Worm (Caenorhabditis elegans) whole organism, young adult: ENCODE measurements around the gene srx-33.

Experiments used
- B0035.1 ChIP-seq: sonication (generic microtip); optimal IDR thresholded peaks from 2 replicates; lab custom pipeline; 2016; ENCODE audit warnings: missing genetic modification characterization, mild to moderate bottlenecking, missing compliant biosample characterization, missing genotype, missing genetic modification reagents
- F22D6.2 ChIP-seq: sonication (generic microtip); optimal IDR thresholded peaks from 2 replicates; lab custom pipeline; 2016; ENCODE audit warnings: mild to moderate bottlenecking, missing genetic modification characterization, missing compliant biosample characterization
- F33H1.4 ChIP-seq: fragments of 200-800 bp; sonication (Bioruptor generic); IDR thresholded peaks from 2 replicates; pipeline ENCODE4 v1.3.6; 2022; ENCODE audit warnings: missing genetic modification reagents, missing genetic modification characterization, missing compliant biosample characterization
- F37B4.10 ChIP-seq: fragments of 200-800 bp; sonication (Bioruptor generic); IDR thresholded peaks from 2 replicates; pipeline ENCODE4 v1.3.6; 2022; ENCODE audit warnings: missing genetic modification characterization, missing compliant biosample characterization
- F52B5.7 ChIP-seq: sonication (generic microtip); optimal IDR thresholded peaks from 2 replicates; lab custom pipeline; 2016; ENCODE audit warnings: mild to moderate bottlenecking, missing genetic modification characterization, missing compliant biosample characterization
- K12H6.12 ChIP-seq: fragments of 200-800 bp; sonication (Bioruptor generic); optimal IDR thresholded peaks from 2 replicates; lab custom pipeline; 2018; ENCODE audit warnings: mild to moderate bottlenecking, missing genetic modification characterization, missing compliant biosample characterization
- T07F8.4 ChIP-seq: sonication (generic microtip); optimal IDR thresholded peaks from 2 replicates; lab custom pipeline; 2016; ENCODE audit warnings: mild to moderate bottlenecking, missing genetic modification characterization, moderate library complexity, missing compliant biosample characterization
- Y53G8AR.9 ChIP-seq: fragments of 200-800 bp; sonication (Bioruptor generic); conservative IDR thresholded peaks from 2 replicates; pipeline ENCODE4 v1.3.6; 2022; ENCODE audit warnings: missing genetic modification reagents, missing genetic modification characterization, missing compliant biosample characterization
- Y95B8A.8 ChIP-seq: fragments of 200-800 bp; sonication (Bioruptor generic); IDR thresholded peaks from 2 replicates; pipeline ENCODE4 v1.3.6; 2022; ENCODE audit warnings: missing genetic modification reagents, missing genetic modification characterization, missing compliant biosample characterization
- ama-1 ChIP-seq, 3 experiments: fragments of 150-350 bp in 1 of 3; sonication (generic microtip) in 2 of 3; optimal IDR thresholded peaks; 2 replicates each; lab custom pipeline; 2014 to 2018; ENCODE audit warnings: missing biosample characterization in 2 of 3, missing genetic modification characterization in 2 of 3, missing genetic modification reagents in 2 of 3
- attf-3 ChIP-seq: fragments of 200-800 bp; sonication (Bioruptor generic); conservative IDR thresholded peaks from 2 replicates; pipeline ENCODE4 v1.3.6; 2022; ENCODE audit warnings: missing genetic modification reagents, missing genetic modification characterization, missing compliant biosample characterization
- attf-5 ChIP-seq: fragments of 200-800 bp; sonication (Bioruptor generic); optimal IDR thresholded peaks from 2 replicates; lab custom pipeline; 2018; ENCODE audit warnings: mild to moderate bottlenecking, missing genetic modification characterization, missing compliant biosample characterization
- ccch-3 ChIP-seq: fragments of 200-800 bp; sonication (Bioruptor generic); optimal IDR thresholded peaks from 2 replicates; lab custom pipeline; 2018; ENCODE audit warnings: mild to moderate bottlenecking, missing genetic modification characterization, missing compliant biosample characterization
- ceh-40 ChIP-seq: fragments of 200-800 bp; sonication (Bioruptor generic); IDR thresholded peaks from 2 replicates; pipeline ENCODE4 v1.3.6; 2022; ENCODE audit warnings: missing genetic modification characterization, missing compliant biosample characterization
- ceh-91 ChIP-seq: fragments of 200-800 bp; sonication (Bioruptor generic); IDR thresholded peaks from 2 replicates; pipeline ENCODE4 v1.3.6; 2022; ENCODE audit warnings: missing genetic modification reagents, missing genetic modification characterization, missing compliant biosample characterization
- chd-7 ChIP-seq: sonication (generic microtip); optimal IDR thresholded peaks from 2 replicates; lab custom pipeline; 2016; ENCODE audit warnings: mild to moderate bottlenecking, missing genetic modification characterization, moderate library complexity, missing compliant biosample characterization
- efl-1 ChIP-seq: fragments of 150-350 bp; optimal IDR thresholded peaks from 2 replicates; lab custom pipeline; 2014; ENCODE audit warnings: missing biosample characterization, missing genetic modification reagents, missing genetic modification characterization
- ekl-4 ChIP-seq: fragments of 200-800 bp; sonication (Bioruptor generic); IDR thresholded peaks from 2 replicates; pipeline ENCODE4 v1.3.6; 2022; ENCODE audit warnings: missing genetic modification reagents, missing genetic modification characterization, missing compliant biosample characterization
- hlh-12 ChIP-seq: sonication (generic microtip); optimal IDR thresholded peaks from 2 replicates; lab custom pipeline; 2016; ENCODE audit warnings: missing genetic modification characterization, missing compliant biosample characterization
- lag-1 ChIP-seq: fragments of 200-800 bp; sonication (Bioruptor generic); IDR thresholded peaks from 2 replicates; pipeline ENCODE4 v1.3.6; 2022; ENCODE audit warnings: missing genetic modification reagents, missing genetic modification characterization, missing compliant biosample characterization
- lin-40 ChIP-seq: sonication (generic microtip); optimal IDR thresholded peaks from 2 replicates; lab custom pipeline; 2016; ENCODE audit warnings: missing genetic modification characterization, mild to moderate bottlenecking, missing compliant biosample characterization, missing genotype, missing genetic modification reagents
- lin-54 ChIP-seq: fragments of 200-800 bp; sonication (Bioruptor generic); optimal IDR thresholded peaks from 2 replicates; lab custom pipeline; 2018; ENCODE audit warnings: mild to moderate bottlenecking, missing genetic modification characterization, missing compliant biosample characterization
- lsl-1 ChIP-seq: fragments of 200-800 bp; sonication (Bioruptor generic); optimal IDR thresholded peaks from 2 replicates; lab custom pipeline; 2018; ENCODE audit warnings: mild to moderate bottlenecking, missing genetic modification characterization, moderate library complexity, missing compliant biosample characterization
- madf-10 ChIP-seq: sonication (generic microtip); optimal IDR thresholded peaks from 2 replicates; lab custom pipeline; 2016; ENCODE audit warnings: mild to moderate bottlenecking, missing genetic modification characterization, missing compliant biosample characterization
- mel-28 ChIP-seq: sonication (generic microtip); optimal IDR thresholded peaks from 2 replicates; lab custom pipeline; 2016; ENCODE audit warnings: borderline replicate concordance, mild to moderate bottlenecking, missing genetic modification characterization, missing compliant biosample characterization
- nhr-179 ChIP-seq: sonication (generic microtip); optimal IDR thresholded peaks from 2 replicates; lab custom pipeline; 2016; ENCODE audit warnings: mild to moderate bottlenecking, missing genetic modification characterization, missing compliant biosample characterization
- nhr-27 ChIP-seq: fragments of 200-800 bp; sonication (Bioruptor generic); optimal IDR thresholded peaks from 2 replicates; lab custom pipeline; 2018; ENCODE audit warnings: mild to moderate bottlenecking, missing genetic modification characterization, moderate library complexity, missing compliant biosample characterization
- nhr-80 ChIP-seq: sonication (generic microtip); optimal IDR thresholded peaks from 2 replicates; lab custom pipeline; 2016; ENCODE audit warnings: missing genetic modification characterization, missing compliant biosample characterization
- nhr-90 ChIP-seq: sonication (generic microtip); optimal IDR thresholded peaks from 2 replicates; lab custom pipeline; 2016; ENCODE audit warnings: missing genotype, mild to moderate bottlenecking, missing genetic modification characterization, missing compliant biosample characterization
- pbrm-1 ChIP-seq: fragments of 200-800 bp; sonication (Bioruptor generic); IDR thresholded peaks from 2 replicates; pipeline ENCODE4 v1.3.6; 2022; ENCODE audit warnings: missing genetic modification reagents, missing genetic modification characterization, missing compliant biosample characterization
- snpc-3.4 ChIP-seq: sonication (generic microtip); optimal IDR thresholded peaks from 2 replicates; lab custom pipeline; 2017; ENCODE audit warnings: missing genetic modification characterization, mild to moderate bottlenecking, missing compliant biosample characterization, antibody characterized with exemption, moderate library complexity, missing genotype, missing genetic modification reagents
- unc-62 ChIP-seq: fragments of 150-350 bp; optimal IDR thresholded peaks from 2 replicates; lab custom pipeline; 2014; ENCODE audit warnings: missing biosample characterization, missing genetic modification reagents, missing genetic modification characterization
- zfh-2 ChIP-seq: fragments of 200-800 bp; sonication (Bioruptor generic); conservative IDR thresholded peaks from 2 replicates; pipeline ENCODE4 v1.3.6; 2022; ENCODE audit warnings: missing genetic modification reagents, missing genetic modification characterization, missing compliant biosample characterization
- ztf-18 ChIP-seq: sonication (generic microtip); optimal IDR thresholded peaks from 2 replicates; lab custom pipeline; 2016; ENCODE audit warnings: missing genotype, mild to moderate bottlenecking, missing genetic modification characterization, missing compliant biosample characterization
- ztf-22 ChIP-seq: fragments of 200-800 bp; sonication (Bioruptor generic); optimal IDR thresholded peaks from 2 replicates; lab custom pipeline; 2018; ENCODE audit warnings: mild to moderate bottlenecking, missing genetic modification characterization, moderate library complexity, missing compliant biosample characterization
- ztf-25 ChIP-seq: fragments of 200-800 bp; sonication (Bioruptor generic); IDR thresholded peaks from 2 replicates; pipeline ENCODE4 v1.3.6; 2022; ENCODE audit warnings: missing genetic modification reagents, missing genetic modification characterization, missing compliant biosample characterization
- ztf-6 ChIP-seq: fragments of 200-800 bp; sonication (Bioruptor generic); IDR thresholded peaks from 2 replicates; pipeline ENCODE4 v1.3.6; 2022; ENCODE audit warnings: missing genetic modification reagents, missing genetic modification characterization, missing compliant biosample characterization

srx-33 gene

DNA sequence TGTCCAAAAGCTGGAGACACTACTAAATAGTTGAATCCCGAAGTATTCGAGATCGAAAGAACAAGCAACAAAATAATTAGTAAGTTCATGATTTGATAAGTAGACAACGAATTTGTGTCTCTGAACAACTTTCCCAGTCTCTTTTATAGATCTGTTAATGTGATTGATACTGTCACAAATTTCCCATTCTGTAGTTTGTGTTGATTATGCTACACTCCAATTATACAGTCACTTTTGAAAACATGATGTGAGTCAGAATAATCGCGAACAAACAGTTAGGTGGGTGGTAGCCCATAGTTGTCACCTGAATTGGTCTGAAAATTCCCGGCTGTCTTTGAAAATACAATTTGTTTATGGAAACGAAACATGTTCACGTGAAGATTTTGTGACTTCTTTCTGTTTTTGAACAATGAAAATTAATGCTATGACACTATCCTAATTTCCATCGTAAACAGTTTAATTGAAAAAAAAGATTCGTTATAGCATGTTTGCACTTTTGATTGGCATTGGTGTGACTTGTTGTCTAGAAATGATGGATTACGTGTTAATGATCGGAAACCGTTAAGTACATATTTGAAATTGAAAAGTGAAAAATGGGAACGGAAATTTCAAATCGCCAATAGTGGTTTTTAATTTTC is 44.9 kb upstream of the srx-33 start, which contains the start of gene ugt-41:
Gene ugt-41 (minus strand): TSS at position 119 of the 638 bp plus-strand sequence.
- TF ChIP-seq lin-40 (tag; lab: Kevin White, UChicago), result peak; percentile 18
- TF ChIP-seq unc-62 (GFP tag; lab: Kevin White, UChicago), result peak; percentile 85
- TF ChIP-seq lin-54, result no peak
- peak; percentile 42 for TF ChIP-seq nhr-80

DNA sequence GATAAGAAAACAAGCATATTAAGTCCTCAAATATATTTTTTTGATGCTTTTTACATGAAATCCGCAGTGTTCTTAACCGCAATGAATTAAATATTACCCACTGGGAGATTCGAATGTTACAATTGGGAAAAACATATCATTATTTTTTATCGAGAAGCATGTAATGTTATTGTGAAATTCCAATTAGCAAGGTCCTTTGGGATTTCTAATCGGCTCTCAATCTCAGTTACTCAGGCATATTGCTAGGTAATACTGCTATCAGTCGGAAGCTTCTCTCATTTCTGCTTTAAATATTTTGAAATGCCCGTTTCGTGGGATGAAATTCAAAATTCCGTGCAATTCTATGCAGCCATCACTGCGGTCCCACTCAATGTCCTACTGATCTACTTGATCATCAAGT is 40.7 kb upstream of the srx-33 start, which contains the start of gene str-204:
Gene str-204 (plus strand): TSS at position 301 of the 400 bp plus-strand sequence.
- TF ChIP-seq ztf-6 (GFP tag; lab: Robert Waterston, UW) (no peak), ceh-91 (GFP tag; lab: Robert Waterston, UW) (no peak), ama-1 (optimal IDR thresholded peaks at IDR 0.05; lab: Kevin White, UChicago) (no peak), ama-1 (GFP tag; optimal IDR thresholded peaks at IDR 0.05; lab: Kevin White, UChicago) (no peak), lsl-1 (GFP tag; lab: Kevin White, UChicago) (no peak), F52B5.7 (tag; lab: Kevin White, UChicago) (no peak), lag-1 (no peak), madf-10 (tag; lab: Kevin White, UChicago) (no peak), ekl-4 (GFP tag; lab: Robert Waterston, UW) (no peak), pbrm-1 (no peak)

DNA sequence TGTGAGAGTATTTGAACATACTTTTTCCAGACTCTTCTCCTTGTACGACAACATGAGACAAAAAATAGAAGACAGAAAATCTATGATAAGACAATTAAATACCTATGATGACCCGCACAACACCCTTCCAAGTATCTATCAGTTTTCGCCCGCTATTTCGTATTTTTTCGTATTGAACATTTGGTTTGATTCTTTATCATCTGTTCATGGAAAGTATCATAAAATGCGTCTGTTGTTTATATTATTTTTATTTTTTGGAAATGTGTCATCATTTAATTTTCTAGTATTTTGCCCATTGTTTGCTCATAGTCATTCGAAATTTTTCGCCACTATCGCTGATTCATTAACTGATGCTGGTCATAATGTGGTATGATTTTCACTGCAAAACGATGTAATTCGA is 38.4 kb upstream of the srx-33 start, which contains the start of gene ugt-39:
Gene ugt-39 (plus strand): TSS at position 54 of the 400 bp plus-strand sequence.
- TF ChIP-seq unc-62 (GFP tag; lab: Kevin White, UChicago) (peak; percentile 14), nhr-80 (peak; percentile 76), lin-54 (no peak)
- TF ChIP-seq, all 124 proteins: peak for 2

DNA sequence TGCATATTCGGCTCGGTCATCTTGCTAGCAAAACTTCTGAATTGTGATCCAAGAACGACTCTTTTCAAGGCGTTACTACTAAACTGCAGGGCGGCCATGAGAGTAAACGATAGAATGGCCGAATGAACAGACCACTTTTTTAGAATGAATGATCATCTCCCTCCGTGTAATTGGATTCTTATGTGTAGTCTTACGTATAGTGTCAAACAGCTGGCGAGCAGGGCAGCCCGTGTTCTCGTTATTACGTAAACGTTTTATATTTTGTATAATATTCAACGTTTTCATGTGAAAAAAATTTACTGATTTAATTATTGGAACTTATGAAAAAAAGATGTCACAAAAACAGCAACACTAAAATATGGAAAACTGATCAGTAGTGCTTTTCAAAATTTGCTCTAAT is 37.4 kb upstream of the srx-33 start, which contains the start of gene F10D2.10:
Gene F10D2.10 (minus strand): TSS at position 101 of the 400 bp plus-strand sequence.
- TF ChIP-seq F22D6.2 (tag; lab: Kevin White, UChicago) (no peak), ztf-6 (GFP tag; lab: Robert Waterston, UW) (no peak), nhr-27 (no peak), madf-10 (tag; lab: Kevin White, UChicago) (no peak), ztf-18 (tag; lab: Kevin White, UChicago) (no peak), lin-40 (tag; lab: Kevin White, UChicago) (no peak), nhr-90 (tag; lab: Kevin White, UChicago) (no peak), chd-7 (tag; lab: Kevin White, UChicago) (no peak), ztf-25 (GFP tag; lab: Robert Waterston, UW) (no peak), attf-3 (GFP tag; lab: Robert Waterston, UW) (no peak), Y95B8A.8 (GFP tag; lab: Robert Waterston, UW) (no peak), snpc-3.4 (tag; lab: Kevin White, UChicago) (no peak), T07F8.4 (tag; lab: Kevin White, UChicago) (no peak), ztf-22 (no peak), Y53G8AR.9 (GFP tag; lab: Robert Waterston, UW) (no peak), F37B4.10 (GFP tag; lab: Robert Waterston, UW) (no peak), F52B5.7 (tag; lab: Kevin White, UChicago) (no peak)

DNA sequence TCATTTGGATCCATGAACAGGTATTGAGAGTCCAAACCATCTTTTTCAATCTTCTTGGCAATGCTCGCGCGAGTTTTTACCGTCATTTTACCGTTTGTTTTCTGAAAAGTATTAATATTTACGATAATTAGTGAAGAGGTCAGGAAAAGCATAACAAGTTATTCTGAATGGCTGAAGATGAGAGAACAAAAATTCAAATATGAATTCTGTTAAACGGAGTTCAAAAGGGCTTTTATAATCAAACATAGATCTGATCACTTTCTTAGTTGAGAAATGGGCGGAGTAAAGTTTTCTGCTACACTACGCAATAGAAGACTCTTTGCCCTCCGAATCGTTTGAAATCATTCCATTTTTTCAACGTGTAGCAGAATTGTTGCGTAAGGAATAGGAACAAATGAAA is 34.4 kb upstream of the srx-33 start, which contains the start of gene fat-7:
Gene fat-7 (minus strand): TSS at position 101 of the 400 bp plus-strand sequence.
- no peak for TF ChIP-seq K12H6.12 (tag; lab: Kevin White, UChicago)
- no peak for TF ChIP-seq B0035.1
- no peak for TF ChIP-seq nhr-179 (tag; lab: Kevin White, UChicago)
- TF ChIP-seq hlh-12 (tag; lab: Kevin White, UChicago), result no peak
- no peak for TF ChIP-seq unc-62 (GFP tag; lab: Kevin White, UChicago)
- TF ChIP-seq efl-1, result no peak
- no peak for TF ChIP-seq ekl-4 (GFP tag; lab: Robert Waterston, UW)
- TF ChIP-seq attf-5 (GFP tag; lab: Kevin White, UChicago), result no peak
- TF ChIP-seq Y53G8AR.9 (GFP tag; lab: Robert Waterston, UW), result no peak
- TF ChIP-seq ceh-40 (GFP tag; lab: Robert Waterston, UW), result no peak
- TF ChIP-seq ztf-18 (tag; lab: Kevin White, UChicago), result no peak
- TF ChIP-seq T07F8.4 (tag; lab: Kevin White, UChicago), result no peak
- TF ChIP-seq ztf-25 (GFP tag; lab: Robert Waterston, UW), result no peak
- no peak for TF ChIP-seq pbrm-1
- TF ChIP-seq zfh-2, result no peak
- no peak for TF ChIP-seq F33H1.4 (GFP tag; lab: Robert Waterston, UW)
- no peak for TF ChIP-seq mel-28
- TF ChIP-seq ccch-3 (GFP tag; lab: Kevin White, UChicago), result no peak
- TF ChIP-seq, all 124 proteins: peak for 0
